Worm (Caenorhabditis elegans): ENCODE results near the gene mrps-21.

Gene mrps-21

ce11 chrIV:4692463-4692862 is 33.1 kb upstream of the mrps-21 start, which contains the start of gene spe-51:
spe-51 (plus strand) TSS chrIV:4692763.
- TF ChIP-seq ceh-34 (tag; optimal IDR thresholded peaks at IDR 0.05) (no peak), ahr-1 (tag; optimal IDR thresholded peaks at IDR 0.05) (no peak), ceh-24 (tag; optimal IDR thresholded peaks at IDR 0.05) (no peak), pros-1 (tag; optimal IDR thresholded peaks at IDR 0.05) (no peak)

ce11 chrIV:4688221-4688620 is 28.9 kb upstream of the mrps-21 start, which contains the start of gene bus-4:
bus-4 (plus strand) TSS chrIV:4688269.
- TF ChIP-seq ceh-9 (tag; optimal IDR thresholded peaks at IDR 0.05) = no peak
- no peak for TF ChIP-seq ref-2 (tag; optimal IDR thresholded peaks at IDR 0.05)
- no peak for TF ChIP-seq hlh-6 (tag; optimal IDR thresholded peaks at IDR 0.05)
- no peak for TF ChIP-seq ahr-1 (tag; optimal IDR thresholded peaks at IDR 0.05)
- TF ChIP-seq unc-86 (tag; optimal IDR thresholded peaks at IDR 0.05) = no peak
- no peak for TF ChIP-seq elt-4 (tag; optimal IDR thresholded peaks at IDR 0.05)
- no peak for TF ChIP-seq ceh-14 (tag; optimal IDR thresholded peaks at IDR 0.05)
- no peak for TF ChIP-seq ets-4 (tag; optimal IDR thresholded peaks at IDR 0.05)

- TF ChIP-seq ttx-3 (tag; optimal IDR thresholded peaks at IDR 0.05) = no peak
- TF ChIP-seq odd-2 (tag; optimal IDR thresholded peaks at IDR 0.05) = no peak
- TF ChIP-seq elt-4 (tag; optimal IDR thresholded peaks at IDR 0.05) = peak; percentile 45
- no peak for TF ChIP-seq sox-4 (tag; optimal IDR thresholded peaks at IDR 0.05)
- TF ChIP-seq rnt-1 (tag; optimal IDR thresholded peaks at IDR 0.05) = peak; percentile 46
- TF ChIP-seq dve-1 (tag; optimal IDR thresholded peaks at IDR 0.05) = no peak
- TF ChIP-seq sdc-2 (tag; optimal IDR thresholded peaks at IDR 0.05) = no peak
- no peak for TF ChIP-seq eyg-1 (tag; optimal IDR thresholded peaks at IDR 0.05)
- no peak for TF ChIP-seq lim-6 (tag; optimal IDR thresholded peaks at IDR 0.05)
- no peak for TF ChIP-seq pax-1 (tag; optimal IDR thresholded peaks at IDR 0.05)
- no peak for TF ChIP-seq ceh-6 (GFP tag; optimal IDR thresholded peaks at IDR 0.05)
- TF ChIP-seq nhr-232 (tag; optimal IDR thresholded peaks at IDR 0.05) = no peak
These were observed 27.6 kb upstream of the mrps-21 start for ce11 chrIV:4686898-4687297.

ce11 chrIV:4686291-4686830 is 27.0 kb upstream of the mrps-21 start:
- TF ChIP-seq gmeb-2 (tag; optimal IDR thresholded peaks at IDR 0.05) = no peak
- peak; percentile 80 for TF ChIP-seq nfya-1 (tag; optimal IDR thresholded peaks at IDR 0.05)
- TF ChIP-seq hlh-30 (tag; optimal IDR thresholded peaks at IDR 0.05; ENCODE audit: insufficient read depth) = no peak
- TF ChIP-seq ceh-9 (tag; optimal IDR thresholded peaks at IDR 0.05) = no peak
- TF ChIP-seq unc-42 (tag; optimal IDR thresholded peaks at IDR 0.05) = no peak
- no peak for TF ChIP-seq lim-6 (tag; optimal IDR thresholded peaks at IDR 0.05)
- TF ChIP-seq nhr-232 (tag; optimal IDR thresholded peaks at IDR 0.05) = no peak

ce11 chrIV:4683149-4683548 is 23.8 kb upstream of the mrps-21 start:
- no peak for TF ChIP-seq dmd-4 (tag; optimal IDR thresholded peaks at IDR 0.05; ENCODE audit: borderline replicate concordance)
- no peak for TF ChIP-seq gmeb-2 (tag; optimal IDR thresholded peaks at IDR 0.05)
- no peak for TF ChIP-seq dve-1 (tag; optimal IDR thresholded peaks at IDR 0.05)
- no peak for TF ChIP-seq hlh-8 (tag; optimal IDR thresholded peaks at IDR 0.05)
- no peak for TF ChIP-seq fkh-10 (GFP tag; optimal IDR thresholded peaks at IDR 0.05)
- peak; percentile 68 for TF ChIP-seq nfya-1 (tag; optimal IDR thresholded peaks at IDR 0.05)
- TF ChIP-seq T23F11.4 (GFP tag; optimal IDR thresholded peaks at IDR 0.05) = no peak
- TF ChIP-seq ahr-1 (tag; optimal IDR thresholded peaks at IDR 0.05) = no peak

ce11 chrIV:4678718-4679117 is 19.4 kb upstream of the mrps-21 start, which contains the start of gene kin-36:
kin-36 (plus strand) TSS chrIV:4679018.
- TF ChIP-seq ama-1 (optimal IDR thresholded peaks at IDR 0.05) (no peak), unc-3 (GFP tag; conservative IDR thresholded peaks at IDR 0.05) (no peak), unc-3 (tag; optimal IDR thresholded peaks at IDR 0.05) (no peak)

Data from whole organism, late embryonic.